Fruit fly (Drosophila melanogaster): ENCODE data around the gene CG11262.

The CG11262 gene

DNA sequence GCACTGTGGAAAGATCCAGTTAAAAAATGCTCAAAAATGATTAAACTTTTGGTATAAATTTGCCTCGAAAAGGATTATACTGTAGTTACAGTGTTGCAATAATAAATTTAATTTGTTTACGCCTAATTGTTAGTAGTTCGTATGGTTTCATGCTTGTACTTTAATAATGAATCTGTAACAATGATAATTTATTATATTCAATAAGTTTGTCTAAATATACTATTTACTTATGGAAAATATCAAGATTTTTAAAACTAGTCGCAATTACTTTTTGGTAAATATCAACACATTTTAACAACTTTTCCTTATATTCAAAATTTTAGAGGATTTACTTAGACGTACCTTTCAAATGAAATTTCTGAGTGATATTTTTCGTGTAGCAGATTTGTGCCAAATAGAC lies at the start of gene CG11262:
CG11262 (plus strand) TSS at position 301 of the 400 bp plus-strand sequence.
- TF ChIP-seq svp (GFP tag) (peak; percentile 10), CG8632 (GFP tag; optimal IDR thresholded peaks at IDR 0.05) (no peak)

dm6 chr3L:12949386-12949785 lies 45.5 kb upstream of the CG11262 start:
- TF ChIP-seq acj6 (GFP tag; optimal IDR thresholded peaks at IDR 0.05), result no peak
- no peak for TF ChIP-seq esn (GFP tag; optimal IDR thresholded peaks at IDR 0.05)
- no peak for TF ChIP-seq Hr39 (GFP tag; optimal IDR thresholded peaks at IDR 0.05)
- TF ChIP-seq ss (GFP tag; optimal IDR thresholded peaks at IDR 0.05), result no peak
- no peak for TF ChIP-seq Sox15 (GFP tag; optimal IDR thresholded peaks at IDR 0.05)
- TF ChIP-seq fd85E (GFP tag; optimal IDR thresholded peaks at IDR 0.05), result no peak
- TF ChIP-seq CG11294 (GFP tag; IDR thresholded peaks at IDR 0.05), result no peak
- no peak for TF ChIP-seq Sox14 (GFP tag; optimal IDR thresholded peaks at IDR 0.05)
- TF ChIP-seq CG34406 (GFP tag; optimal IDR thresholded peaks at IDR 0.05), result no peak

DNA sequence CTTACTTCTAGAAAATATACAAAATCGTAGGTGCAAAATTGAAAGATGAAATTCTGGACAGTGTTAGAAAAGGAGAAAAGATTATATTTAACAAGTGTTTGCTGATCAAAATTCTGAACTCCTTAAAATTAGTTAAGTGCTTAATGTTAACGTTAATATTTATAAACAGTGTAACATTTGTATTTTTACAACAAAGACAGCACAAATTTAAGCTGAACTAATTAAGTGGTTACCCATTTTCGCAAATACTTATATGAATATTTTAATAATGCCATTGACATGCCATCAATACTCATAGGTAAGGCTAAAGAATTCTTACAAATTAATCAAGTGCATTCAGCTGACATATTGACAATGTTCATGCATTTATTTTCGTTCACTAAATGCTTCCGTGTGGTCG lies 40.4 kb upstream of the CG11262 start, which contains the start of gene CG10752:
CG10752 (minus strand) TSS at position 101 of the 400 bp plus-strand sequence.
- no peak for TF ChIP-seq esn (GFP tag; optimal IDR thresholded peaks at IDR 0.05)
- no peak for TF ChIP-seq CG11294 (GFP tag; IDR thresholded peaks at IDR 0.05)
- TF ChIP-seq CG9139 (GFP tag; optimal IDR thresholded peaks at IDR 0.05), result no peak
- no peak for TF ChIP-seq pdm3 (GFP tag; optimal IDR thresholded peaks at IDR 0.05)
- no peak for TF ChIP-seq Sox15 (GFP tag; optimal IDR thresholded peaks at IDR 0.05)
- TF ChIP-seq Hr38 (GFP tag; optimal IDR thresholded peaks at IDR 0.05), result no peak
- TF ChIP-seq fd85E (GFP tag; optimal IDR thresholded peaks at IDR 0.05), result no peak
- TF ChIP-seq dac (GFP tag; optimal IDR thresholded peaks at IDR 0.05), result no peak
- no peak for TF ChIP-seq spab (GFP tag; optimal IDR thresholded peaks at IDR 0.05)
- no peak for TF ChIP-seq Ets21C (GFP tag; optimal IDR thresholded peaks at IDR 0.05)
- TF ChIP-seq fd59A (GFP tag; optimal IDR thresholded peaks at IDR 0.05), result no peak

DNA sequence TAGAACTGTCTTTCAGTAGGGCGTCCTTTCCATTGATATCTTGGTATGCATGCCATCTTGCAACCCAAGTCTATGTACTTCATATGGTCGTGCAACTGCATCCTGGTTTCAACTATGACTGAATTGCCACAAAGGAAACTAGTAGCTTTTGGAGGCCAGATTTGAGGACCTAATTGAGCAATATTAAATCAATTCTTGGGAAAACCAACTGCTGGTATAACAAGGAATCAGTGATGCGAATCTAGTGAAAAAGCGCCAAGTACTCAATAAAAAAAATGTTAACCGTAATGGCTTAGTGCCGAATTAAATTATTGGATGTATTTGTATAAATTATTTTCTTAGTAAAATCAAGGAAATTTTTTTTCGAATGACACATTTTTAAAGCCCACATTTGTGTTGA lies 27.3 kb upstream of the CG11262 start, which contains the start of gene Or69a:
Or69a (minus strand) TSS at position 101 of the 400 bp plus-strand sequence.
- TF ChIP-seq CG6276 (GFP tag; optimal IDR thresholded peaks at IDR 0.05), result no peak
- no peak for TF ChIP-seq achi (GFP tag; optimal IDR thresholded peaks at IDR 0.05)
- TF ChIP-seq fd85E (GFP tag; optimal IDR thresholded peaks at IDR 0.05), result no peak
- TF ChIP-seq Sox14 (GFP tag; optimal IDR thresholded peaks at IDR 0.05), result no peak

dm6 chr3L:12972259-12972658 lies 22.7 kb upstream of the CG11262 start, which contains the start of the genes CG10748 and CG10749:
CG10748 (minus strand) TSS chr3L:12972359.
CG10749 (plus strand) TSS chr3L:12972474.
- TF ChIP-seq Eip78C (GFP tag), result no peak
- TF ChIP-seq CG34406 (GFP tag; optimal IDR thresholded peaks at IDR 0.05), result no peak
- TF ChIP-seq CG6792 (GFP tag; optimal IDR thresholded peaks at IDR 0.05), result no peak
- no peak for TF ChIP-seq svp (GFP tag)
- TF ChIP-seq salr (GFP tag; optimal IDR thresholded peaks at IDR 0.05), result no peak
- TF ChIP-seq Smox (GFP tag; optimal IDR thresholded peaks at IDR 0.05), result no peak
- TF ChIP-seq OdsH (GFP tag; optimal IDR thresholded peaks at IDR 0.05), result no peak
- TF ChIP-seq dac (GFP tag; optimal IDR thresholded peaks at IDR 0.05), result no peak
- no peak for TF ChIP-seq Lpt (GFP tag; optimal IDR thresholded peaks at IDR 0.05)
- TF ChIP-seq Hr4 (GFP tag; optimal IDR thresholded peaks at IDR 0.05), result no peak
- no peak for TF ChIP-seq CG11762 (GFP tag; optimal IDR thresholded peaks at IDR 0.05; ENCODE audit: insufficient read depth)
- no peak for TF ChIP-seq CG11294 (GFP tag; IDR thresholded peaks at IDR 0.05)
- no peak for TF ChIP-seq fd85E (GFP tag; optimal IDR thresholded peaks at IDR 0.05)
- TF ChIP-seq Eip75B (GFP tag; optimal IDR thresholded peaks at IDR 0.05), result no peak

- TF ChIP-seq esn (GFP tag; optimal IDR thresholded peaks at IDR 0.05) (peak; percentile 32), CG10631 (GFP tag; optimal IDR thresholded peaks at IDR 0.05) (peak; percentile 32), topi (GFP tag; optimal IDR thresholded peaks at IDR 0.05) (peak; percentile 52), CG4318 (GFP tag; optimal IDR thresholded peaks at IDR 0.05) (peak; percentile 4), CG3919 (GFP tag; optimal IDR thresholded peaks at IDR 0.05) (no peak), cyc (GFP tag; optimal IDR thresholded peaks at IDR 0.05) (peak; percentile 37), Hr39 (GFP tag; optimal IDR thresholded peaks at IDR 0.05) (peak; percentile 48), CG16779 (tag; optimal IDR thresholded peaks at IDR 0.05) (no peak), CG11294 (GFP tag; IDR thresholded peaks at IDR 0.05) (no peak), OdsH (GFP tag; optimal IDR thresholded peaks at IDR 0.05) (peak; percentile 28), lz (GFP tag; optimal IDR thresholded peaks at IDR 0.05) (peak; percentile 43), acj6 (GFP tag; optimal IDR thresholded peaks at IDR 0.05) (peak; percentile 36), CG11902 (GFP tag; optimal IDR thresholded peaks at IDR 0.05) (no peak), CG34406 (GFP tag; optimal IDR thresholded peaks at IDR 0.05) (peak; percentile 21), net (GFP tag; optimal IDR thresholded peaks at IDR 0.05) (peak; percentile 50), Smox (GFP tag; optimal IDR thresholded peaks at IDR 0.05) (no peak), CG31627 (GFP tag; optimal IDR thresholded peaks at IDR 0.05) (peak; percentile 40), Ets21C (GFP tag; optimal IDR thresholded peaks at IDR 0.05) (peak; percentile 14), Sox15 (GFP tag; optimal IDR thresholded peaks at IDR 0.05) (peak; percentile 7), Gug (GFP tag; IDR thresholded peaks at IDR 0.05) (no peak), Lpt (GFP tag; optimal IDR thresholded peaks at IDR 0.05) (peak; percentile 12), fd59A (GFP tag; optimal IDR thresholded peaks at IDR 0.05) (no peak), Sox14 (GFP tag; optimal IDR thresholded peaks at IDR 0.05) (peak; percentile 31)
Measured at dm6 chr3L:13006490-13006889, 11.6 kb downstream of the CG11262 start, which contains the start of gene CG11263. CG11263 (plus strand) TSS chr3L:13006817.
